Worm (Caenorhabditis elegans): ENCODE data around the gene npr-10.

Gene npr-10

DNA sequence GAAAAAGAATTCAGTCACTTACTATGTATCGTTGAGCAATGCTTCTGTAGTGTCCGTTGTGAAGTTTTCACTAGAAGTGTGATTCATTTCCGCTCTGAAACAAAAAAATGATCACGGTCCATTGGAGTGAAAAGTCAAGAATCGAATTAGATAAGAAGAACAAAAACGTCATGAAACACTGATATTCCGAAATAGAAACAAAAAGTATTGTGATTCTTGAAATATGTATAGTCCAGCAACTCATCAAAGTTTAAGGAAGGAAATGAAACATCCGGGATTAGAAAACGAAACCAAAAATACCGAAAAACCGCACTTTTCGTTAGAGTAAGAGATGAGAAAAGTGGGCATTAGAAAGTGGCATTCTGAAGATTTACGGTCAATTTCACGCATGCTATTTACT, at the start of gene npr-10:
npr-10 (minus strand) TSS at position 101 of the 400 bp plus-strand sequence.
- no peak for TF ChIP-seq zim-3 (tag; optimal IDR thresholded peaks at IDR 0.05)
- no peak for TF ChIP-seq athp-1 (tag; optimal IDR thresholded peaks at IDR 0.05)
- TF ChIP-seq lin-54 (GFP tag; optimal IDR thresholded peaks at IDR 0.05), result no peak
- TF ChIP-seq lsy-27 (tag; optimal IDR thresholded peaks at IDR 0.05; ENCODE audit: borderline replicate concordance, insufficient read depth), result no peak
- no peak for TF ChIP-seq attf-3 (GFP tag; conservative IDR thresholded peaks at IDR 0.05)
- TF ChIP-seq chd-7 (tag; optimal IDR thresholded peaks at IDR 0.05), result no peak
- no peak for TF ChIP-seq Y95B8A.8 (GFP tag; IDR thresholded peaks at IDR 0.05)
- no peak for TF ChIP-seq tbx-9 (tag; optimal IDR thresholded peaks at IDR 0.05; ENCODE audit: borderline replicate concordance)
- TF ChIP-seq zfh-2 (GFP tag; conservative IDR thresholded peaks at IDR 0.05), result no peak
- no peak for TF ChIP-seq ceh-79 (tag; optimal IDR thresholded peaks at IDR 0.05)

DNA sequence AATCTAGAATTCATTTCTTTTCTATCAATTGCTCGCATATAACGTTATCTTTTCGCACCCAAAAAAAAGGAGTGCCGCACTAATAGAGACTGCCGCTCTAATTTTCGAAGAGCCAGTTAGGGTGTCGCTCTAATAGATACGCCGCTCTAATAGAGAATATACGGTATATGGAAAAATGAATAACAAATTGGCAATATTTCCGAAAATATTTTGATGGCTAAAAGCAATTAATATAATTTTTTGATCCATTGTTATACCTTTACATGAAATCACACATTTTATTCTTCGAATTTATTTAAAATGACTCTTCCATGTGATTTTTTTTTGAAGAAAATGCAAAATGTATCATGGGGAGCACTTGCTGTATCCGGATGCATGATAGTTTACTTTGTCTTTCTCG, 45.4 kb upstream of the npr-10 start, which contains the start of gene K03A11.4:
K03A11.4 (plus strand) TSS at position 301 of the 400 bp plus-strand sequence.
- no peak for TF ChIP-seq B0035.1 (tag; optimal IDR thresholded peaks at IDR 0.05)
- TF ChIP-seq tbx-9 (tag; optimal IDR thresholded peaks at IDR 0.05; ENCODE audit: borderline replicate concordance), result no peak
- no peak for TF ChIP-seq ztf-25 (GFP tag; IDR thresholded peaks at IDR 0.05)
- TF ChIP-seq tbp1 (GFP tag; optimal IDR thresholded peaks at IDR 0.05), result no peak
- TF ChIP-seq atf-7 (tag; optimal IDR thresholded peaks at IDR 0.05), result no peak
- no peak for TF ChIP-seq Y95B8A.8 (GFP tag; IDR thresholded peaks at IDR 0.05)
- no peak for TF ChIP-seq nhr-90 (tag; optimal IDR thresholded peaks at IDR 0.05)

DNA sequence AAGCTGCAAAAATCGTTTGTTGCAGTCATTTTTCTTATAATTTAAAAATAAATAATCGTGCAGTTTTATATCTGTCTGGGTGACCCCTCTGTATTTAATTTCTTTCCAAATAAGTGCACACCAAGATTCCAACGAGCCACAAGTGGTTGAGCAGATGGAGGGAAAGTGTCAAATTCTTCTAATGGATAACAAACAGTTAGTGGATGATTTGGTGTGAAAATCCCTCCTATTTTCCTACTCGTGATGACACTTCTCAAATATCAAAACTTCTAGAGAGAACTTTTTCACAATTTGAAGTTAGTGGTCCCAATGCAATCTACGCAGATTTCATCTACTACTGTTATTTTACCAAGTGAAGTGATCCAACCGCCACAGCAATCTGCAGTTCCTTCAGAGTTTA, 41.9 kb upstream of the npr-10 start, which contains the start of gene ceh-28:
ceh-28 (plus strand) TSS at position 301 of the 400 bp plus-strand sequence.
- TF ChIP-seq dox-1 (GFP tag; IDR thresholded peaks at IDR 0.05) (no peak), him-1 (tag; optimal IDR thresholded peaks at IDR 0.05) (no peak), egl-18 (GFP tag; IDR thresholded peaks at IDR 0.05) (no peak), lir-1 (GFP tag; conservative IDR thresholded peaks at IDR 0.05) (no peak), tbx-9 (tag; optimal IDR thresholded peaks at IDR 0.05; ENCODE audit: borderline replicate concordance) (no peak)

DNA sequence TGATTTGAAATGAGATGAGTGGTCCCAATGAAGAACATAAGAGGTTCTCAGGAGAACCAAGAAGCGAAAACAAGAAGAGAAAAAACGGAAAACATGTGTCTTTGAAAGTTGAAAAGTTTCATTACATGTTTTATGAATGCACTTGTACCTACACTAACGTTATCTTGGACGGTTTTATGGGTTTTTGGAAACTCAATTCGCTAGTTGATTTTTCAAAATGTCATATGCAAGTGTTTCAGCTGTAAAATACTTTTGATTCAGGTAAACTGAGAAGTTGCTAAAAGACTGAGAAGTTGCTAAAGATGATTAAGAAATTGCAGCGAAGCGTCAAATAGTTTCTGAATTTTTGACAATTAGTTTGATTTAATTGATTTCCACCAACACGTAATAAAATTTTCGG, 38.6 kb upstream of the npr-10 start, which contains the start of gene cpx-2:
cpx-2 (minus strand) TSS at position 101 of the 400 bp plus-strand sequence.
- no peak for TF ChIP-seq ztf-26 (tag; optimal IDR thresholded peaks at IDR 0.05)
- TF ChIP-seq sdz-38 (tag; optimal IDR thresholded peaks at IDR 0.05), result no peak
- TF ChIP-seq akir-1 (GFP tag; optimal IDR thresholded peaks at IDR 0.05), result no peak
- no peak for TF ChIP-seq tbx-9 (tag; optimal IDR thresholded peaks at IDR 0.05; ENCODE audit: borderline replicate concordance)
- TF ChIP-seq B0035.1 (tag; optimal IDR thresholded peaks at IDR 0.05), result no peak
- no peak for TF ChIP-seq ztf-3 (GFP tag; optimal IDR thresholded peaks at IDR 0.05)
- TF ChIP-seq F37B4.10 (GFP tag; IDR thresholded peaks at IDR 0.05), result no peak
- no peak for TF ChIP-seq sptf-2 (GFP tag; optimal IDR thresholded peaks at IDR 0.05)
- no peak for TF ChIP-seq lin-54 (GFP tag; optimal IDR thresholded peaks at IDR 0.05)
- TF ChIP-seq ceh-58 (GFP tag; IDR thresholded peaks at IDR 0.05), result no peak
- no peak for TF ChIP-seq pha-4 (tag; optimal IDR thresholded peaks at IDR 0.05)
- no peak for TF ChIP-seq nhr-179 (tag; optimal IDR thresholded peaks at IDR 0.05)
- no peak for TF ChIP-seq repo-1 (tag; optimal IDR thresholded peaks at IDR 0.05)
- TF ChIP-seq atf-7 (tag; optimal IDR thresholded peaks at IDR 0.05), result no peak

DNA sequence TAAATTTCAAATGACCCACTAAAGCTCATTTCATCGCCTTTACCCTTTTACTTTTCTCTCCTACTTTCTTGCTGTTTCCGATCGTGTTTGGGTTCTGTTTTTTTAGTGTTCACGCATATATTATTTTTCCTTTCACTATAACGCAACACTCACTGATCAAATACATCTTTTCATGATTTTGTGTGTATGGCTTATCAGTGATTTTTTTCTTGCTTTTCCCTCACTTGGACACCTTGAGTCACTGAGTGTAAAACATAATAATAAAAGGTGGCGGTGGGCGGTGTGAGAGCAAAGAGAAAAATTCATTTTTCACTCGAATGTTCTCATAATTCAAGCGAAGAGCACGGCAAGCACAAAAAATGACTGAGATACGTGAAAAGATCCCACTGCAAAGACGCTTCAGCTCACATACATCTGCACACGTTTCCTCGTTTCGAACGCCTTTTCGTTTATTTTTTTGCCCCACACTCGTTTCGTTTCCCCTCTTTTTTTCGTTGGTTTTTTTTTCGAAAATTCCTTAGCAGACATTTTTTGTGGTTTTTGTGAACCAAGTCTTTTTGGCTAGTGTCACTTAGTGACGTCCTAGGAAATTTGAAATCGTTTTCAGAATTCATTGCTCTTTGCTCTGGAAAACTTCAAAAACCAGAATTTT, 30.6 kb upstream of the npr-10 start, which contains the start of gene K03A11.5:
K03A11.5 (plus strand) TSS at position 602 of the 652 bp plus-strand sequence.
- TF ChIP-seq nhr-80 (tag; optimal IDR thresholded peaks at IDR 0.05) (peak; percentile 53), T07F8.4 (tag; optimal IDR thresholded peaks at IDR 0.05) (no peak)
